Fruit fly (Drosophila melanogaster): ENCODE data around the gene CG12355.
A peak's percentile ranks its signal among the peaks of the same experiment; 100 is the strongest.

The CG12355 gene

DNA sequence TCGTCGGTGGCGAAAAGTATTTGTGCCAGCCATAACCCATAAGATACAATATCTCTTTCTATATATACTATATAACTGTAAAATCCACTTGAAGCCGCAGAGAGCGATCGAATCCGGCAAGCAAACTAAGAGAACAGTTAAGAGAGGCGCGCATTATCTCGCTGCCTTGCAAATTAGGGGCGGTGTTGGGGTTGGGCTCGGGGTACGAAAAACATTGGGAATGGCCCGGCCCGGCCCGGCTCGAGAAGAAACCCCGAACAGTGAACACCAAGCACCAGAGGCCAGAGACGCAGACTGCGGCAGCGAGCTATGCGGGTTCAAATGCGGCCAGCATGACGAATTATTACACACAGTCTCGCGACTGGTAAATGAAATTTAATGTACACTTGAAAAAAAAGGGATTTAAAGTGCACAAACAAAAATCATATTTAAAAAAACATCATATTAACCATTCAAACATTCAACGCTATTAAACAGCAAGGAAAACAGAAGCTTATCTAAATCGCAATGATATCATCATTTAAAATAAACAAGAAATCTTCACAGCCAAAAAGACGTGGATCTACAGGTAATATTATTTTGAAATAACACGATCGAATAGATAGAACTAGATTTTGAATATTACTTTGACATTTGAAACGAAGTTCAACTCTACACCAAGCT, 37.1 kb upstream of the CG12355 start (continued):
- TF ChIP-seq Sox100B (GFP tag; optimal IDR thresholded peaks at IDR 0.05) (peak; percentile 78), Xrp1 (GFP tag; IDR thresholded peaks at IDR 0.05) (peak; percentile 66), CG11085 (GFP tag; IDR thresholded peaks at IDR 0.05) (no peak), CG3995 (GFP tag; optimal IDR thresholded peaks at IDR 0.05) (no peak), CHES-1-like (GFP tag; optimal IDR thresholded peaks at IDR 0.05) (no peak), Dp (GFP tag; optimal IDR thresholded peaks at IDR 0.05) (no peak), CG12299 (tag; optimal IDR thresholded peaks at IDR 0.05) (no peak), dmrt11E (tag; optimal IDR thresholded peaks at IDR 0.05) (no peak), Usf (GFP tag; optimal IDR thresholded peaks at IDR 0.05) (no peak), Jarid2 (GFP tag; optimal IDR thresholded peaks at IDR 0.05) (no peak), pita (GFP tag; optimal IDR thresholded peaks at IDR 0.05) (no peak), CG15011 (GFP tag; optimal IDR thresholded peaks at IDR 0.05) (no peak), Ssrp (tag; optimal IDR thresholded peaks at IDR 0.05) (no peak), ERR (GFP tag; optimal IDR thresholded peaks at IDR 0.05) (no peak), Lpt (GFP tag; optimal IDR thresholded peaks at IDR 0.05) (no peak), CG10565 (GFP tag; optimal IDR thresholded peaks at IDR 0.05) (no peak), amos (GFP tag; IDR thresholded peaks at IDR 0.05; ENCODE audit: partially characterized antibody) (no peak), CG16815 (GFP tag; optimal IDR thresholded peaks at IDR 0.05) (no peak), CG10543 (GFP tag; optimal IDR thresholded peaks at IDR 0.05) (no peak), vnd (GFP tag; IDR thresholded peaks at IDR 0.05; ENCODE audit: partially characterized antibody) (no peak), al (GFP tag; IDR thresholded peaks at IDR 0.05) (peak; percentile 35; the same call in 1 of the 2 replicates), CG10979 (tag; optimal IDR thresholded peaks at IDR 0.05) (peak; percentile 57), CG1602 (GFP tag; optimal IDR thresholded peaks at IDR 0.05) (no peak), CG9817 (tag; optimal IDR thresholded peaks at IDR 0.05) (peak; percentile 20), dimm (GFP tag; IDR thresholded peaks at IDR 0.05) (0 out of 2 replicates have a peak, but pooled peaks have one; percentile 23), CrebB (tag; optimal IDR thresholded peaks at IDR 0.05) (no peak), CG32772 (GFP tag; IDR thresholded peaks at IDR 0.05) (peak; percentile 55; the same call in 1 of the 2 replicates), Deaf1 (tag; optimal IDR thresholded peaks at IDR 0.05) (peak; percentile 69), ase (GFP tag; IDR thresholded peaks at IDR 0.05) (0 out of 3 replicates have a peak, but pooled peaks have one; percentile 26), CG12942 (GFP tag; optimal IDR thresholded peaks at IDR 0.05) (no peak), CG12104 (GFP tag; optimal IDR thresholded peaks at IDR 0.05) (peak; percentile 63), CG17359 (tag; optimal IDR thresholded peaks at IDR 0.05) (no peak), CG10267 (tag; optimal IDR thresholded peaks at IDR 0.05) (peak; percentile 46), unpg (GFP tag; optimal IDR thresholded peaks at IDR 0.05) (no peak), CG8388 (GFP tag; optimal IDR thresholded peaks at IDR 0.05) (no peak), Dbx (GFP tag; IDR thresholded peaks at IDR 0.05) (0 out of 3 replicates have a peak, but pooled peaks have one; percentile 24), trem (tag; optimal IDR thresholded peaks at IDR 0.05) (peak; percentile 43), CG13894 (tag; optimal IDR thresholded peaks at IDR 0.05) (no peak), vfl (GFP tag; optimal IDR thresholded peaks at IDR 0.05) (no peak), CTCF (GFP tag; optimal IDR thresholded peaks at IDR 0.05) (no peak), zf30C (GFP tag; optimal IDR thresholded peaks at IDR 0.05) (no peak), Taf1 (GFP tag; IDR thresholded peaks at IDR 0.05) (no peak), CkIIα-i1 (GFP tag; IDR thresholded peaks at IDR 0.05) (no peak), luna (GFP tag; optimal IDR thresholded peaks at IDR 0.05) (no peak), crc (GFP tag; optimal IDR thresholded peaks at IDR 0.05) (no peak), CG10431 (GFP tag; optimal IDR thresholded peaks at IDR 0.05) (no peak), CG12391 (tag; optimal IDR thresholded peaks at IDR 0.05) (no peak), CG3065 (GFP tag; optimal IDR thresholded peaks at IDR 0.05) (no peak), CG12769 (tag; optimal IDR thresholded peaks at IDR 0.05) (peak; percentile 68), pb (GFP tag; optimal IDR thresholded peaks at IDR 0.05) (no peak), z (GFP tag; IDR thresholded peaks at IDR 0.05) (no peak)
